Fruit fly (Drosophila melanogaster): ENCODE results near the gene CG9917.

The CG9917 gene

DNA sequence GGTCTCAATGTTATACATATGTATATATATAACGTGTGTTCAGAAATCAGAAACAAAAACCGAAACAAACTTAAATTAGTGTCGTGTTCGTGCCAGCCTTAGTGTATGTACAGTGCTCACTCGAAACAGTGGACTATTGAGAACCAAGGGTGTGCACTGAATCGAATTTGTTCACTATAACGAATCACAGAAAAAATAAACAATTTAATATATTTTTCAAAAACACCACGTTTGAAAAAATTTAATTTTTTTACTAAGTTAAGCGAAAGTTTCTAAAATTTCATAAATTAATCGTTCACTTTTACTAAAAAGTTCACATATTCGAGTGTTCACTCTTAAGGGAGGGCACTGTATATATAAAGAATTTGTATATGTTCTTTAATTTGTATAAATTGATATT is 37.8 kb downstream of the CG9917 start (continued):
- TF ChIP-seq B-H2 (GFP tag; optimal IDR thresholded peaks at IDR 0.05): no peak
- no peak for TF ChIP-seq gsb (GFP tag; IDR thresholded peaks at IDR 0.05)
- no peak for TF ChIP-seq zfh1 (GFP tag; IDR thresholded peaks at IDR 0.05)
- peak; percentile 3 for TF ChIP-seq Ets65A (GFP tag)
- TF ChIP-seq CG18476 (GFP tag; optimal IDR thresholded peaks at IDR 0.05): no peak
- TF ChIP-seq aop (GFP tag; IDR thresholded peaks at IDR 0.05): no peak
- TF ChIP-seq CG9215 (GFP tag; IDR thresholded peaks at IDR 0.05): no peak
- TF ChIP-seq esg (GFP tag; conservative IDR thresholded peaks at IDR 0.05): 0 out of 2 replicates have a peak, but pooled peaks have one; percentile 9
- no peak for TF ChIP-seq insv (GFP tag; optimal IDR thresholded peaks at IDR 0.05)
- peak; percentile 14; the same call in 1 of the 2 replicates for TF ChIP-seq lmd (GFP tag; IDR thresholded peaks at IDR 0.05)
- no peak for TF ChIP-seq H2.0 (GFP tag; IDR thresholded peaks at IDR 0.05)
- TF ChIP-seq yki (optimal IDR thresholded peaks at IDR 0.05): no peak
- 0 out of 3 replicates have a peak, but pooled peaks have one; percentile 13 for TF ChIP-seq dysf (GFP tag; IDR thresholded peaks at IDR 0.05)
- peak; percentile 12 for TF ChIP-seq Asciz (GFP tag; optimal IDR thresholded peaks at IDR 0.05)
- TF ChIP-seq shn (GFP tag; optimal IDR thresholded peaks at IDR 0.05): no peak
- no peak for TF ChIP-seq bab2 (GFP tag; optimal IDR thresholded peaks at IDR 0.05)
- TF ChIP-seq br (optimal IDR thresholded peaks at IDR 0.05): no peak
- peak; percentile 14 for TF ChIP-seq CG17829 (tag; optimal IDR thresholded peaks at IDR 0.05)
- no peak for TF ChIP-seq sna (GFP tag; IDR thresholded peaks at IDR 0.05; ENCODE audit: partially characterized antibody)
- TF ChIP-seq CG42726 (GFP tag; IDR thresholded peaks at IDR 0.05; ENCODE audit: partially characterized antibody): no peak
- no peak for TF ChIP-seq CrebB (tag; optimal IDR thresholded peaks at IDR 0.05)
- no peak for TF ChIP-seq ap (GFP tag; IDR thresholded peaks at IDR 0.05)
- TF ChIP-seq sens (GFP tag): peak; percentile 70
- TF ChIP-seq sc (optimal IDR thresholded peaks at IDR 0.05): no peak
- TF ChIP-seq sc (GFP tag; optimal IDR thresholded peaks at IDR 0.05): no peak
- peak; percentile 6 for TF ChIP-seq CG12659 (GFP tag; optimal IDR thresholded peaks at IDR 0.05)
- no peak for TF ChIP-seq sqz (GFP tag; optimal IDR thresholded peaks at IDR 0.05)
- no peak for TF ChIP-seq CG10959 (GFP tag; IDR thresholded peaks at IDR 0.05)
- TF ChIP-seq mam (GFP tag; optimal IDR thresholded peaks at IDR 0.05): no peak
- no peak for TF ChIP-seq Deaf1 (tag; optimal IDR thresholded peaks at IDR 0.05)
- no peak for TF ChIP-seq exex (tag; optimal IDR thresholded peaks at IDR 0.05)
- TF ChIP-seq pros (GFP tag; optimal IDR thresholded peaks at IDR 0.05): no peak
- peak; percentile 4 for TF ChIP-seq gcm (GFP tag; optimal IDR thresholded peaks at IDR 0.05)
- no peak for TF ChIP-seq Dfd (GFP tag; optimal IDR thresholded peaks at IDR 0.05)
- TF ChIP-seq CG14965 (GFP tag; optimal IDR thresholded peaks at IDR 0.05; ENCODE audit: borderline replicate concordance): no peak
- TF ChIP-seq CG7357 (GFP tag; IDR thresholded peaks at IDR 0.05): no peak
- peak; percentile 24 for TF ChIP-seq lilli (GFP tag; optimal IDR thresholded peaks at IDR 0.05)
- TF ChIP-seq CG17361 (GFP tag; IDR thresholded peaks at IDR 0.05): 0 out of 3 replicates have a peak, but pooled peaks have one; percentile 33
- TF ChIP-seq onecut (GFP tag; IDR thresholded peaks at IDR 0.05): no peak
- no peak for TF ChIP-seq CG18764 (GFP tag; optimal IDR thresholded peaks at IDR 0.05)
- TF ChIP-seq CG10321 (GFP tag; IDR thresholded peaks at IDR 0.05): no peak
- no peak for TF ChIP-seq hb (GFP tag; IDR thresholded peaks at IDR 0.05; ENCODE audit: partially characterized antibody)
- TF ChIP-seq ken (GFP tag; IDR thresholded peaks at IDR 0.05): no peak
- no peak for TF ChIP-seq CG6175 (GFP tag; IDR thresholded peaks at IDR 0.05)
- no peak for TF ChIP-seq ato (GFP tag; IDR thresholded peaks at IDR 0.05; ENCODE audit: partially characterized antibody)
- no peak for TF ChIP-seq CG5953 (GFP tag; IDR thresholded peaks at IDR 0.05)
- no peak for TF ChIP-seq CG32767 (GFP tag; IDR thresholded peaks at IDR 0.05)
- TF ChIP-seq CG33213 (GFP tag; optimal IDR thresholded peaks at IDR 0.05): no peak
- TF ChIP-seq CG3995 (GFP tag; optimal IDR thresholded peaks at IDR 0.05): no peak
- TF ChIP-seq Poxn (GFP tag; IDR thresholded peaks at IDR 0.05): no peak
- no peak for TF ChIP-seq croc (GFP tag; conservative IDR thresholded peaks at IDR 0.05)
- no peak for TF ChIP-seq CG12769 (tag; optimal IDR thresholded peaks at IDR 0.05)
- TF ChIP-seq CG9609 (GFP tag; optimal IDR thresholded peaks at IDR 0.05): no peak
- TF ChIP-seq CG10366 (GFP tag; IDR thresholded peaks at IDR 0.05): peak; percentile 14; the same call in 1 of the 2 replicates
